Fruit fly (Drosophila melanogaster) whole organism, embryonic: ENCODE measurements around the gene Nf1.

Source experiments
- CG11560 ChIP-seq: fragments of 200-800 bp; sonication (Bioruptor generic); IDR thresholded peaks from 3 replicates; pipeline ENCODE4 v1.3.6; 2022; ENCODE audit warnings: missing biosample characterization, missing genetic modification characterization
- CG12236 ChIP-seq: fragments of 200-800 bp; sonication (Bioruptor generic); optimal IDR thresholded peaks from 2 replicates; lab custom pipeline; 2016; ENCODE audit warnings: missing biosample characterization, missing genetic modification characterization
- CG14441 ChIP-seq: fragments of 200-800 bp; sonication (Bioruptor generic); IDR thresholded peaks from 2 replicates; pipeline ENCODE4 v1.3.6; 2022; ENCODE audit warnings: missing biosample characterization, missing genetic modification characterization
- CG14667 ChIP-seq: fragments of 200-800 bp; sonication (Bioruptor generic); IDR thresholded peaks from 2 replicates; pipeline ENCODE4 v1.3.6; 2022; ENCODE audit warnings: missing biosample characterization, missing genetic modification characterization
- CG15011 ChIP-seq: fragments of 200-800 bp; sonication (Bioruptor generic); optimal IDR thresholded peaks from 3 replicates; lab custom pipeline; 2018; ENCODE audit warnings: missing biosample characterization, mild to moderate bottlenecking, missing genetic modification characterization
- CG15696 ChIP-seq: fragments of 200-800 bp; sonication (Bioruptor generic); optimal IDR thresholded peaks from 2 replicates; lab custom pipeline; 2019; ENCODE audit warnings: missing biosample characterization, mild to moderate bottlenecking, missing genetic modification characterization, moderate library complexity
- CG17186 ChIP-seq: fragments of 200-800 bp; sonication (Bioruptor generic); optimal IDR thresholded peaks from 3 replicates; lab custom pipeline; 2017; ENCODE audit warnings: missing biosample characterization, missing genetic modification reagents, missing genetic modification characterization
- CG17361 ChIP-seq: fragments of 200-800 bp; sonication (Bioruptor generic); IDR thresholded peaks from 3 replicates; pipeline ENCODE4 v1.3.6; 2022; ENCODE audit warnings: missing biosample characterization, missing genetic modification characterization
- CG17912 ChIP-seq: fragments of 200-800 bp; sonication (Bioruptor generic); optimal IDR thresholded peaks from 2 replicates; lab custom pipeline; 2018; ENCODE audit warnings: missing biosample characterization, mild to moderate bottlenecking, missing genetic modification characterization
- CG18011 ChIP-seq: fragments of 200-800 bp; sonication (Bioruptor generic); optimal IDR thresholded peaks from 2 replicates; lab custom pipeline; 2017; ENCODE audit warnings: missing biosample characterization, missing genetic modification characterization, mild to moderate bottlenecking, moderate library complexity, missing genotype
- CG18476 ChIP-seq: fragments of 200-800 bp; sonication (Bioruptor generic); optimal IDR thresholded peaks from 2 replicates; lab custom pipeline; 2016; ENCODE audit warnings: missing biosample characterization, mild to moderate bottlenecking, missing genetic modification characterization
- CG2116 ChIP-seq: fragments of 200-800 bp; sonication (Bioruptor generic); optimal IDR thresholded peaks from 3 replicates; lab custom pipeline; 2018; ENCODE audit warnings: missing biosample characterization, mild to moderate bottlenecking, missing genetic modification characterization
- CG2120 ChIP-seq: fragments of 200-800 bp; sonication (Bioruptor generic); optimal IDR thresholded peaks from 3 replicates; lab custom pipeline; 2016; ENCODE audit warnings: missing biosample characterization, missing genetic modification characterization
- CG30020 ChIP-seq: fragments of 200-800 bp; optimal IDR thresholded peaks from 2 replicates; lab custom pipeline; 2019; ENCODE audit warnings: missing biosample characterization, mild to moderate bottlenecking, missing genetic modification characterization, moderate library complexity
- CG30403 ChIP-seq: fragments of 200-800 bp; sonication (Bioruptor generic); optimal IDR thresholded peaks from 3 replicates; lab custom pipeline; 2016; ENCODE audit warnings: missing biosample characterization, missing genetic modification characterization
- CG30431 ChIP-seq: fragments of 200-800 bp; sonication (Bioruptor generic); optimal IDR thresholded peaks from 2 replicates; lab custom pipeline; 2017; ENCODE audit warnings: missing biosample characterization, missing genetic modification characterization
- CG31224 ChIP-seq: fragments of 200-800 bp; sonication (Bioruptor generic); IDR thresholded peaks from 2 replicates; pipeline ENCODE4 v1.3.6; 2022; ENCODE audit warnings: missing biosample characterization, missing genetic modification characterization
- CG32772 ChIP-seq: fragments of 200-800 bp; sonication (Bioruptor generic); IDR thresholded peaks from 2 replicates; pipeline ENCODE4 v1.3.6; 2022; ENCODE audit warnings: missing biosample characterization, missing genetic modification characterization
- CG3281 ChIP-seq: fragments of 200-800 bp; sonication (Bioruptor generic); optimal IDR thresholded peaks from 3 replicates; lab custom pipeline; 2017; ENCODE audit warnings: missing biosample characterization, mild to moderate bottlenecking, missing genetic modification characterization
- CG4404 ChIP-seq: fragments of 200-800 bp; sonication (Bioruptor generic); IDR thresholded peaks from 2 replicates; pipeline ENCODE4 v1.3.6; 2022; ENCODE audit warnings: missing biosample characterization, missing genetic modification characterization
- CG5245 ChIP-seq: fragments of 200-800 bp; sonication (Bioruptor generic); optimal IDR thresholded peaks from 3 replicates; lab custom pipeline; 2016; ENCODE audit warnings: missing biosample characterization, missing genetic modification characterization
- CG6683 ChIP-seq: fragments of 200-800 bp; sonication (Bioruptor generic); optimal IDR thresholded peaks from 2 replicates; lab custom pipeline; 2017; ENCODE audit warnings: missing biosample characterization, mild to moderate bottlenecking, missing genetic modification characterization, missing genetic modification reagents
- CG6791 ChIP-seq: fragments of 200-800 bp; sonication (Bioruptor generic); IDR thresholded peaks from 3 replicates; pipeline ENCODE4 v1.3.6; 2022; ENCODE audit warnings: missing biosample characterization, missing genetic modification characterization; ENCODE audit not compliant: partially characterized antibody
- CG7271 ChIP-seq: fragments of 200-800 bp; sonication (Bioruptor generic); optimal IDR thresholded peaks from 2 replicates; lab custom pipeline; 2018; ENCODE audit warnings: missing biosample characterization, mild to moderate bottlenecking, missing genetic modification characterization, moderate library complexity
- CG9817 ChIP-seq: fragments of 200-800 bp; sonication (Bioruptor generic); optimal IDR thresholded peaks from 2 replicates; lab custom pipeline; 2018; ENCODE audit warnings: missing biosample characterization, mild to moderate bottlenecking, missing genetic modification characterization, moderate library complexity
- Deaf1 ChIP-seq: fragments of 200-800 bp; optimal IDR thresholded peaks from 3 replicates; lab custom pipeline; 2019; ENCODE audit warnings: missing biosample characterization, mild to moderate bottlenecking, missing genetic modification characterization, moderate library complexity
- Gug ChIP-seq: fragments of 200-800 bp; sonication (Bioruptor generic); IDR thresholded peaks from 4 replicates; pipeline ENCODE4 v1.3.6; 2022; ENCODE audit warnings: missing biosample characterization, missing genetic modification characterization
- Hr78 ChIP-seq, 2 experiments: fragments of 200-800 bp in 1 of 2; fragments of >200 bp in 1 of 2; sonication (Bioruptor generic) in 1 of 2; optimal IDR thresholded peaks; 2 replicates each; lab custom pipeline; 2017 to 2019; ENCODE audit warnings: missing biosample characterization in 2 of 2, missing genetic modification characterization in 2 of 2, mild to moderate bottlenecking in 1 of 2, moderate library complexity in 1 of 2
- NC2β ChIP-seq: fragments of 200-800 bp; sonication (Bioruptor generic); optimal IDR thresholded peaks from 2 replicates; lab custom pipeline; 2016; ENCODE audit warnings: missing biosample characterization, missing genetic modification characterization
- Neu2 ChIP-seq: fragments of 200-800 bp; sonication (Bioruptor generic); optimal IDR thresholded peaks from 3 replicates; lab custom pipeline; 2016; ENCODE audit warnings: missing biosample characterization, missing genetic modification characterization, borderline replicate concordance
- Optix ChIP-seq: fragments of 200-800 bp; sonication (Bioruptor generic); IDR thresholded peaks from 3 replicates; pipeline ENCODE4 v1.3.6; 2022; ENCODE audit warnings: missing biosample characterization, missing genetic modification characterization
- Side ChIP-seq: fragments of 200-800 bp; sonication (Bioruptor generic); optimal IDR thresholded peaks from 2 replicates; lab custom pipeline; 2016; ENCODE audit warnings: missing biosample characterization, missing genetic modification characterization
- Stat92E ChIP-seq, 3 experiments: fragments of >200 bp in 2 of 3; fragments of 200-800 bp in 1 of 3; sonication (Bioruptor generic) in 1 of 3; optimal IDR thresholded peaks; 2 replicates each; lab custom pipeline; 2017 to 2019; ENCODE audit warnings: missing biosample characterization in 3 of 3, missing genetic modification characterization in 3 of 3, mild to moderate bottlenecking in 1 of 3, moderate library complexity in 1 of 3
- al ChIP-seq: fragments of 200-800 bp; sonication (Bioruptor generic); IDR thresholded peaks from 2 replicates; pipeline ENCODE4 v1.3.6; 2022; ENCODE audit warnings: missing biosample characterization, missing genetic modification characterization
- cad ChIP-seq: fragments of >200 bp; optimal IDR thresholded peaks from 2 replicates; lab custom pipeline; 2017; ENCODE audit warnings: missing biosample characterization, missing genetic modification characterization
- cato ChIP-seq: fragments of 200-800 bp; sonication (Bioruptor generic); optimal IDR thresholded peaks from 2 replicates; lab custom pipeline; 2016; ENCODE audit warnings: missing biosample characterization, missing genetic modification characterization, borderline replicate concordance
- chn ChIP-seq: fragments of 200-800 bp; sonication (Bioruptor generic); optimal IDR thresholded peaks from 2 replicates; lab custom pipeline; 2016; ENCODE audit warnings: missing biosample characterization, missing genetic modification characterization
- cwo ChIP-seq: fragments of 200-800 bp; sonication (Bioruptor generic); optimal IDR thresholded peaks from 3 replicates; lab custom pipeline; 2017; ENCODE audit warnings: missing biosample characterization, missing genetic modification characterization, mild to moderate bottlenecking, moderate library complexity, missing genetic modification reagents
- fd102C ChIP-seq: fragments of 200-800 bp; sonication (Bioruptor generic); optimal IDR thresholded peaks from 2 replicates; lab custom pipeline; 2018; ENCODE audit warnings: missing biosample characterization, mild to moderate bottlenecking, missing genetic modification characterization, moderate library complexity
- ham ChIP-seq: fragments of 200-800 bp; sonication (Bioruptor generic); IDR thresholded peaks from 2 replicates; pipeline ENCODE4 v1.3.6; 2022; ENCODE audit warnings: missing biosample characterization, missing genetic modification characterization
- her ChIP-seq: fragments of 200-800 bp; sonication (Bioruptor generic); optimal IDR thresholded peaks from 2 replicates; lab custom pipeline; 2016; ENCODE audit warnings: missing biosample characterization, missing genetic modification characterization
- inv ChIP-seq: fragments of 200-800 bp; sonication (Bioruptor generic); IDR thresholded peaks from 2 replicates; pipeline ENCODE4 v1.3.6; 2022; ENCODE audit warnings: missing biosample characterization, missing genetic modification characterization; ENCODE audit not compliant: partially characterized antibody
- lilli ChIP-seq: fragments of 200-800 bp; sonication (Bioruptor generic); optimal IDR thresholded peaks from 3 replicates; lab custom pipeline; 2016; ENCODE audit warnings: missing biosample characterization, missing genetic modification characterization
- mam ChIP-seq: fragments of 200-800 bp; sonication (Bioruptor generic); optimal IDR thresholded peaks from 3 replicates; lab custom pipeline; 2016; ENCODE audit warnings: missing biosample characterization, missing genetic modification characterization
- nerfin-1 ChIP-seq: fragments of 200-800 bp; sonication (Bioruptor generic); optimal IDR thresholded peaks from 3 replicates; lab custom pipeline; 2019; ENCODE audit warnings: missing biosample characterization, mild to moderate bottlenecking, missing genetic modification characterization, moderate library complexity
- p53 ChIP-seq: fragments of 200-800 bp; sonication (Bioruptor generic); optimal IDR thresholded peaks from 2 replicates; lab custom pipeline; 2016; ENCODE audit warnings: missing biosample characterization, missing genetic modification characterization
- pita ChIP-seq: fragments of 200-800 bp; sonication (Bioruptor generic); optimal IDR thresholded peaks from 2 replicates; lab custom pipeline; 2017; ENCODE audit warnings: missing biosample characterization, mild to moderate bottlenecking, missing genetic modification characterization
- prd ChIP-seq, 3 experiments: fragments of >200 bp in 2 of 3; fragments of 200-800 bp in 1 of 3; sonication (Bioruptor generic) in 1 of 3; optimal IDR thresholded peaks in 2 of 3; IDR thresholded peaks in 1 of 3; 2 replicates in 2 of 3; 3 replicates in 1 of 3; pipeline versions ENCODE4 v1.3.6 to Lab custom; 2017 to 2022; ENCODE audit warnings: missing biosample characterization in 1 of 3, missing genetic modification characterization in 1 of 3

Nf1 gene

dm6 chr3R:26021195-26021914 is 38.5 kb downstream of the Nf1 start (continued):
- TF ChIP-seq pita (GFP tag; lab: Kevin White, UChicago) (no peak), CG30020 (tag; lab: Kevin White, UChicago) (peak; percentile 87), chn (GFP tag; lab: Kevin White, UChicago) (peak; percentile 70), ham (0 out of 2 replicates have a peak, but pooled peaks have one; percentile 43), cato (GFP tag; lab: Kevin White, UChicago) (peak; percentile 93), CG30431 (peak; percentile 92), CG17912 (GFP tag; lab: Kevin White, UChicago) (peak; percentile 57), CG4404 (GFP tag; lab: Robert Waterston, UW) (peak; percentile 86), CG18476 (GFP tag; lab: Kevin White, UChicago) (peak; percentile 91), CG17186 (GFP tag; lab: Kevin White, UChicago) (peak; percentile 83), fd102C (peak; percentile 60), Stat92E (GFP tag; optimal IDR thresholded peaks at IDR 0.05; lab: Kevin White, UChicago) (peak in 1 of 3 experiments; percentile 81), CG6683 (peak; percentile 82), CG18011 (GFP tag; lab: Kevin White, UChicago) (peak; percentile 75), CG9817 (tag; lab: Kevin White, UChicago) (peak; percentile 89), Neu2 (GFP tag; lab: Kevin White, UChicago) (no peak), CG32772 (peak; percentile 79), CG11560 (tag; lab: Robert Waterston, UW) (peak; percentile 77; the same call in 2 of the 3 replicates), her (GFP tag; lab: Kevin White, UChicago) (peak; percentile 34), CG31224 (GFP tag; lab: Robert Waterston, UW) (peak; percentile 61), mam (GFP tag; lab: Kevin White, UChicago) (peak; percentile 86), CG14667 (GFP tag; lab: Robert Waterston, UW) (peak; percentile 81), CG3281 (peak; percentile 93), cad (GFP tag; lab: Kevin White, UChicago) (no peak), prd (optimal IDR thresholded peaks at IDR 0.05; lab: Kevin White, UChicago) (no peak), prd (GFP tag; IDR thresholded peaks at IDR 0.05; lab: Robert Waterston, UW) (peak; percentile 89), nerfin-1 (tag; lab: Kevin White, UChicago) (peak; percentile 95), CG30403 (GFP tag; lab: Kevin White, UChicago) (peak; percentile 98), CG6791 (GFP tag; lab: Robert Waterston, UW) (peak; percentile 7; the same call in 1 of the 3 replicates), CG5245 (GFP tag; lab: Kevin White, UChicago) (peak; percentile 87), cwo (GFP tag; lab: Kevin White, UChicago) (peak; percentile 78), lilli (peak; percentile 90), CG15696 (tag; lab: Kevin White, UChicago) (peak; percentile 96), al (GFP tag; lab: Robert Waterston, UW) (peak; percentile 82), Deaf1 (peak; percentile 98), inv (peak; percentile 32; the same call in 1 of the 2 replicates), Gug (GFP tag; lab: Robert Waterston, UW) (peak; percentile 65), CG15011 (GFP tag; lab: Kevin White, UChicago) (peak; percentile 93), CG2116 (GFP tag; lab: Kevin White, UChicago) (peak; percentile 77), CG14441 (GFP tag; lab: Robert Waterston, UW) (no peak), Optix (GFP tag; lab: Robert Waterston, UW) (0 out of 3 replicates have a peak, but pooled peaks have one; percentile 36), Hr78 (GFP tag; optimal IDR thresholded peaks at IDR 0.05; lab: Kevin White, UChicago) (peak in 1 of 2 experiments; percentile 55), Side (GFP tag; lab: Kevin White, UChicago) (peak; percentile 66), CG2120 (peak; percentile 93), NC2β (GFP tag; lab: Kevin White, UChicago) (peak; percentile 79), CG12236 (GFP tag; lab: Kevin White, UChicago) (peak; percentile 87), p53 (GFP tag; lab: Kevin White, UChicago) (peak; percentile 52), CG17361 (peak; percentile 100), CG7271 (tag; lab: Kevin White, UChicago) (no peak)
